Worm (Caenorhabditis elegans) whole organism, young adult: ENCODE data around the gene fbxa-164.

Experiments used
- B0035.1 ChIP-seq: sonication (generic microtip); optimal IDR thresholded peaks from 2 replicates; lab custom pipeline; 2016; ENCODE audit warnings: missing genetic modification characterization, mild to moderate bottlenecking, missing compliant biosample characterization, missing genotype, missing genetic modification reagents
- F22D6.2 ChIP-seq: sonication (generic microtip); optimal IDR thresholded peaks from 2 replicates; lab custom pipeline; 2016; ENCODE audit warnings: mild to moderate bottlenecking, missing genetic modification characterization, missing compliant biosample characterization
- F52B5.7 ChIP-seq: sonication (generic microtip); optimal IDR thresholded peaks from 2 replicates; lab custom pipeline; 2016; ENCODE audit warnings: mild to moderate bottlenecking, missing genetic modification characterization, missing compliant biosample characterization
- atf-7 ChIP-seq: sonication (generic microtip); optimal IDR thresholded peaks from 2 replicates; lab custom pipeline; 2017; ENCODE audit warnings: mild to moderate bottlenecking, missing genetic modification characterization, missing compliant biosample characterization
- cebp-2 ChIP-seq: fragments of 200-800 bp; sonication (Bioruptor generic); IDR thresholded peaks from 2 replicates; pipeline ENCODE4 v1.3.6; 2022; ENCODE audit warnings: missing genetic modification characterization, missing compliant biosample characterization
- die-1 ChIP-seq: sonication (generic microtip); optimal IDR thresholded peaks from 2 replicates; lab custom pipeline; 2016; ENCODE audit warnings: missing genotype, mild to moderate bottlenecking, missing genetic modification characterization, missing compliant biosample characterization
- hlh-12 ChIP-seq: sonication (generic microtip); optimal IDR thresholded peaks from 2 replicates; lab custom pipeline; 2016; ENCODE audit warnings: missing genetic modification characterization, missing compliant biosample characterization
- hmg-20 ChIP-seq: fragments of 200-800 bp; sonication (Bioruptor generic); IDR thresholded peaks from 2 replicates; pipeline ENCODE4 v1.3.6; 2022; ENCODE audit warnings: missing genetic modification reagents, missing genetic modification characterization, missing compliant biosample characterization
- sdz-38 ChIP-seq: sonication (generic microtip); optimal IDR thresholded peaks from 2 replicates; lab custom pipeline; 2016; ENCODE audit warnings: missing genotype, missing genetic modification characterization, missing compliant biosample characterization
- unc-62 ChIP-seq: fragments of 150-350 bp; optimal IDR thresholded peaks from 2 replicates; lab custom pipeline; 2014; ENCODE audit warnings: missing biosample characterization, missing genetic modification reagents, missing genetic modification characterization

DNA sequence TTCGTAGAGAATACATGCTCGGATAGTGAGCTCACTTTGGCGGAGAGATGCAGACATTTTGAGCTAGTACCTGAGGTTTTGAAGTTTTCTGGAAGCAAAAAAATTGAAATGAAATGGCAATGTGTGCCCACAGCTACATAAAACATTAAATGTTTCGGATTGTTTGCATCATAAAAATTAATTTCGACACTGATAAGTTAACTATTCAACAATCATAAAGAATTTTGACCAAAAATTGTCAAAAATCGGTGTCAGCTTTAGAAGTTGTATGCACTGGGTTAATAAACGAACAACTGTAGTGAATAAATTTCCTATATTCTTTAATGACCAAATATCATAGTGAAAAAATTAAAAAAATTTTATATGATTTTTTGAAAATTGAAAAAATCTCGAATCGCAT lies 5.1 kb upstream of the fbxa-164 start, which contains the start of gene fbxa-166:
- TF ChIP-seq hlh-12, result no peak
- TF ChIP-seq B0035.1, result no peak
- TF ChIP-seq F52B5.7 (tag; lab: Kevin White, UChicago), result no peak
- no peak for TF ChIP-seq cebp-2 (GFP tag; lab: Robert Waterston, UW)
- no peak for TF ChIP-seq hmg-20 (GFP tag; lab: Robert Waterston, UW)
- TF ChIP-seq F22D6.2, result no peak
- TF ChIP-seq die-1 (tag; lab: Kevin White, UChicago), result no peak
- TF ChIP-seq unc-62 (GFP tag; lab: Kevin White, UChicago), result no peak
- TF ChIP-seq atf-7 (tag; lab: Kevin White, UChicago), result no peak
- TF ChIP-seq sdz-38 (tag; lab: Kevin White, UChicago), result no peak
